Worm (Caenorhabditis elegans): ENCODE measurements around the gene F23D12.10.

DNA sequence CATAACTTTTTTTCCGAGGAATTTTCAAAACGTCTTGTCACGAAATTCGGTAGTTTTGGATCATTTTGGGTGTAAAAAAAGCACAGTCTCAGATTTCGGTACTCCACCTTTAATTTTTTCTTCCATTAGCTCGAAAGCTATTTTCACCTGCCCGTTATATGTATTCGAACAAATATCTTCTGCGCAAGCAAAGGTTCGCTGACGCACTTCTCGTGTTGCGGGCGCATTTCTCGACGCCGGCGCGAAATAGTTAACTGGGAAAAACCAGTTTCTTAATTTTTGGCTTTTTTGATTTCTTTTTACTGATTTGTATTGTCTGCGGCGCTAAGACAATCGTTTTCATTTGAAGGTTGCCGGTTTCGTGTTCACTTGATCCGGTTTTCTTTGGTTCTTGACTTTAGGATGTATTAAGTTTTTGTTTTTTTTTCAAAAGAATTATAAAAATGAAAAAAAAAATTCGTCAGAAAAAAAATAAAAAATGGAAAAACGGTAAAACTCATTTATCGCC lies 20.2 kb upstream of the F23D12.10 start:
- TF ChIP-seq elt-1 (tag; optimal IDR thresholded peaks at IDR 0.05; ENCODE audit: borderline replicate concordance, insufficient read depth) (no peak), ztf-11 (tag; optimal IDR thresholded peaks at IDR 0.05) (no peak), unc-62 (GFP tag; optimal IDR thresholded peaks at IDR 0.05) (no peak)

Measured in whole organism, mixed stage, embryonic.